Fruit fly (Drosophila melanogaster): Measurements from ENCODE around the gene dysf.

Gene dysf

dm6 chr3R:26119993-26120392 lies 21.5 kb upstream of the dysf start:
- TF ChIP-seq psq (optimal IDR thresholded peaks at IDR 0.05) (no peak), insv (optimal IDR thresholded peaks at IDR 0.05) (no peak)

dm6 chr3R:26117465-26118081 lies 19.1 kb upstream of the dysf start:
- TF ChIP-seq psq (optimal IDR thresholded peaks at IDR 0.05) = no peak
- TF ChIP-seq Myc (optimal IDR thresholded peaks at IDR 0.05) = no peak
- no peak for TF ChIP-seq ttk (optimal IDR thresholded peaks at IDR 0.05)
- no peak for TF ChIP-seq insv (optimal IDR thresholded peaks at IDR 0.05)
- TF ChIP-seq h (optimal IDR thresholded peaks at IDR 0.05) = no peak
- TF ChIP-seq Sin3A (optimal IDR thresholded peaks at IDR 0.05) = no peak

dm6 chr3R:26108424-26108823 lies 9.9 kb upstream of the dysf start:
- TF ChIP-seq insv (optimal IDR thresholded peaks at IDR 0.05) (no peak), h (optimal IDR thresholded peaks at IDR 0.05) (no peak), Myc (optimal IDR thresholded peaks at IDR 0.05) (no peak), psq (optimal IDR thresholded peaks at IDR 0.05) (no peak), ttk (optimal IDR thresholded peaks at IDR 0.05) (no peak), Sin3A (optimal IDR thresholded peaks at IDR 0.05) (no peak)

dm6 chr3R:26106595-26107152 lies 8.2 kb upstream of the dysf start, which contains the start of gene Cipc:
Gene Cipc (plus strand): TSS chr3R:26106868.
- TF ChIP-seq h (optimal IDR thresholded peaks at IDR 0.05) (no peak), Sin3A (optimal IDR thresholded peaks at IDR 0.05) (no peak), insv (optimal IDR thresholded peaks at IDR 0.05) (no peak)

dm6 chr3R:26105924-26106494 lies 7.5 kb upstream of the dysf start:
- TF ChIP-seq ttk (optimal IDR thresholded peaks at IDR 0.05) (no peak), h (optimal IDR thresholded peaks at IDR 0.05) (no peak), Sin3A (optimal IDR thresholded peaks at IDR 0.05) (no peak), psq (optimal IDR thresholded peaks at IDR 0.05) (no peak), insv (optimal IDR thresholded peaks at IDR 0.05) (no peak), Myc (optimal IDR thresholded peaks at IDR 0.05) (no peak)

dm6 chr3R:26105407-26105806 lies 6.9 kb upstream of the dysf start:
- TF ChIP-seq h (optimal IDR thresholded peaks at IDR 0.05) (no peak), psq (optimal IDR thresholded peaks at IDR 0.05) (no peak), Myc (optimal IDR thresholded peaks at IDR 0.05) (no peak), insv (optimal IDR thresholded peaks at IDR 0.05) (no peak)

- TF ChIP-seq ttk (optimal IDR thresholded peaks at IDR 0.05) (no peak), psq (optimal IDR thresholded peaks at IDR 0.05) (no peak), Myc (optimal IDR thresholded peaks at IDR 0.05) (no peak), h (optimal IDR thresholded peaks at IDR 0.05) (no peak), Sin3A (optimal IDR thresholded peaks at IDR 0.05) (no peak)
These were observed 6.6 kb upstream of the dysf start for dm6 chr3R:26105141-26105403.

dm6 chr3R:26104302-26105140 lies 6.0 kb upstream of the dysf start:
- TF ChIP-seq ttk (optimal IDR thresholded peaks at IDR 0.05) = no peak
- no peak for TF ChIP-seq h (optimal IDR thresholded peaks at IDR 0.05)
- no peak for TF ChIP-seq insv (optimal IDR thresholded peaks at IDR 0.05)
- TF ChIP-seq Sin3A (optimal IDR thresholded peaks at IDR 0.05) = no peak
- no peak for TF ChIP-seq psq (optimal IDR thresholded peaks at IDR 0.05)
- TF ChIP-seq Myc (optimal IDR thresholded peaks at IDR 0.05) = no peak

- TF ChIP-seq insv (optimal IDR thresholded peaks at IDR 0.05) = no peak
- no peak for TF ChIP-seq Sin3A (optimal IDR thresholded peaks at IDR 0.05)
- no peak for TF ChIP-seq psq (optimal IDR thresholded peaks at IDR 0.05)
- no peak for TF ChIP-seq ttk (optimal IDR thresholded peaks at IDR 0.05)
- no peak for TF ChIP-seq Myc (optimal IDR thresholded peaks at IDR 0.05)
- no peak for TF ChIP-seq h (optimal IDR thresholded peaks at IDR 0.05)
These were observed 4.9 kb upstream of the dysf start for dm6 chr3R:26103440-26103839.

dm6 chr3R:26099238-26099637 lies 727 bp upstream of the dysf start:
- TF ChIP-seq Myc (optimal IDR thresholded peaks at IDR 0.05) (no peak), h (optimal IDR thresholded peaks at IDR 0.05) (no peak), Sin3A (optimal IDR thresholded peaks at IDR 0.05) (no peak), ttk (optimal IDR thresholded peaks at IDR 0.05) (no peak), psq (optimal IDR thresholded peaks at IDR 0.05) (no peak), insv (optimal IDR thresholded peaks at IDR 0.05) (no peak)

dm6 chr3R:26096192-26096591 lies 2.3 kb downstream of the dysf start:
- TF ChIP-seq Sin3A (optimal IDR thresholded peaks at IDR 0.05) (no peak), h (optimal IDR thresholded peaks at IDR 0.05) (no peak), ttk (optimal IDR thresholded peaks at IDR 0.05) (no peak), insv (optimal IDR thresholded peaks at IDR 0.05) (no peak), psq (optimal IDR thresholded peaks at IDR 0.05) (no peak), Myc (optimal IDR thresholded peaks at IDR 0.05) (no peak)

dm6 chr3R:26095551-26095950 lies 3.0 kb downstream of the dysf start:
- TF ChIP-seq Myc (optimal IDR thresholded peaks at IDR 0.05) = no peak
- TF ChIP-seq ttk (optimal IDR thresholded peaks at IDR 0.05) = no peak
- TF ChIP-seq psq (optimal IDR thresholded peaks at IDR 0.05) = no peak
- no peak for TF ChIP-seq insv (optimal IDR thresholded peaks at IDR 0.05)
- TF ChIP-seq h (optimal IDR thresholded peaks at IDR 0.05) = no peak
- TF ChIP-seq Sin3A (optimal IDR thresholded peaks at IDR 0.05) = no peak
